Worm (Caenorhabditis elegans) whole organism, mixed stage, embryonic: ENCODE results near the gene oac-50.

Experiments used
- bed-3 ChIP-seq: fragments of 200-800 bp; sonication (Bioruptor generic); optimal IDR thresholded peaks from 3 replicates; lab custom pipeline; 2018; ENCODE audit warnings: mild to moderate bottlenecking, missing genetic modification characterization, moderate library complexity, missing compliant biosample characterization
- mab-5 ChIP-seq: fragments of 150-350 bp; optimal IDR thresholded peaks from 2 replicates; lab custom pipeline; 2014; ENCODE audit warnings: missing biosample characterization, missing genetic modification characterization
- mls-2 ChIP-seq: sonication (generic microtip); optimal IDR thresholded peaks from 2 replicates; lab custom pipeline; 2016; ENCODE audit warnings: mild to moderate bottlenecking, missing genetic modification characterization, moderate library complexity, missing compliant biosample characterization
- nhr-12 ChIP-seq: fragments of 150-350 bp; optimal IDR thresholded peaks from 2 replicates; lab custom pipeline; 2014; ENCODE audit warnings: missing biosample characterization, missing genetic modification characterization
- unc-120 ChIP-seq: sonication (generic microtip); optimal IDR thresholded peaks from 2 replicates; lab custom pipeline; 2017; ENCODE audit warnings: missing genetic modification characterization, missing compliant biosample characterization; ENCODE audit not compliant: poor library complexity, severe bottlenecking

DNA sequence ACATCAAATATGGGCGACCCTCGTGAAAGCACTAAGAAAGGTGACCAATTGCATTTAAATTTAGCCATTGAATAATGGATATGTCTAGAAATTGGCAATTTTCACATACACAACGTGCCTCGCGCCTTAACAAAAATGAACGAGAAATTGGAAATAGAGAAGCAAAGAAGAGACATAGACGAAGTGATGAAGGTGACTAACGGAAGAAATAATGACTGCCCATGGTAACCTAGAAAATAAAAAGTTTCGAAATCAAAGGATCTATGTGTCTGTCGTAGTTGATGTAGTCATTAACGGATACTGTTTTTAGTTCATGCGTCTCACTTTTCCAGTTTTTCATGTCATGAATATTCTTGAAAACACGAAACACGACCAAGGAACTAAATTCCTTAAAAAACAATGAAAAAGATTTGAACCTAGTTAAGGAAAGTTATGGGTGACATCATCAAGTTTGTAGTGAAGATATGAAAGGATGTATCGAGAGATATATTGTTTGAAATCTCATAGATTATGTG, 4.8 kb upstream of the oac-50 start:
- TF ChIP-seq bed-3 (GFP tag; lab: Kevin White, UChicago) (no peak), unc-120 (no peak), mls-2 (tag; lab: Kevin White, UChicago) (no peak), nhr-12 (tag; lab: Kevin White, UChicago) (no peak), mab-5 (tag; lab: Kevin White, UChicago) (no peak)
